Worm (Caenorhabditis elegans) whole organism, mixed stage, embryonic: Measurements from ENCODE around the gene C14E2.7.

Experiments
- M03D4.4 ChIP-seq: sonication (generic microtip); optimal IDR thresholded peaks from 2 replicates; lab custom pipeline; 2017; ENCODE audit warnings: mild to moderate bottlenecking, missing genetic modification characterization, missing compliant biosample characterization
- bed-3 ChIP-seq: fragments of 200-800 bp; sonication (Bioruptor generic); optimal IDR thresholded peaks from 3 replicates; lab custom pipeline; 2018; ENCODE audit warnings: mild to moderate bottlenecking, missing genetic modification characterization, moderate library complexity, missing compliant biosample characterization
- blmp-1 ChIP-seq: fragments of 150-350 bp; optimal IDR thresholded peaks from 2 replicates; lab custom pipeline; 2014; ENCODE audit warnings: missing biosample characterization, missing genetic modification characterization
- ceh-39 ChIP-seq: fragments of 150-350 bp; optimal IDR thresholded peaks from 2 replicates; lab custom pipeline; 2014; ENCODE audit warnings: missing biosample characterization, missing genetic modification characterization
- ceh-43 ChIP-seq: fragments of 200-800 bp; sonication (Bioruptor generic); optimal IDR thresholded peaks from 2 replicates; lab custom pipeline; 2018; ENCODE audit warnings: mild to moderate bottlenecking, missing genetic modification characterization, moderate library complexity, missing compliant biosample characterization
- ceh-83 ChIP-seq: fragments of 200-800 bp; sonication (Bioruptor generic); optimal IDR thresholded peaks from 2 replicates; lab custom pipeline; 2018; ENCODE audit warnings: mild to moderate bottlenecking, missing genetic modification characterization, missing compliant biosample characterization
- cnd-1 ChIP-seq: fragments of 200-800 bp; sonication (Bioruptor generic); optimal IDR thresholded peaks from 2 replicates; lab custom pipeline; 2018; ENCODE audit warnings: mild to moderate bottlenecking, missing genetic modification characterization, missing compliant biosample characterization
- elt-1 ChIP-seq: sonication (generic microtip); optimal IDR thresholded peaks from 2 replicates; lab custom pipeline; 2017; ENCODE audit warnings: missing genetic modification characterization, mild to moderate bottlenecking, missing compliant biosample characterization, antibody characterized with exemption, moderate library complexity, borderline replicate concordance; ENCODE audit not compliant: insufficient read depth
- elt-3 ChIP-seq: fragments of 150-350 bp; optimal IDR thresholded peaks from 2 replicates; lab custom pipeline; 2014; ENCODE audit warnings: missing biosample characterization, missing genetic modification characterization
- ham-2 ChIP-seq: fragments of 200-800 bp; sonication (Bioruptor generic); optimal IDR thresholded peaks from 2 replicates; lab custom pipeline; 2018; ENCODE audit warnings: mild to moderate bottlenecking, missing genetic modification characterization, missing compliant biosample characterization
- hlh-1 ChIP-seq: fragments of 150-350 bp; optimal IDR thresholded peaks from 2 replicates; lab custom pipeline; 2014; ENCODE audit warnings: missing biosample characterization, missing genetic modification reagents, missing genetic modification characterization
- lin-13 ChIP-seq: fragments of 150-350 bp; optimal IDR thresholded peaks from 2 replicates; lab custom pipeline; 2014; ENCODE audit warnings: missing biosample characterization, missing genetic modification characterization
- lin-32 ChIP-seq: fragments of 200-800 bp; sonication (Bioruptor generic); optimal IDR thresholded peaks from 2 replicates; lab custom pipeline; 2018; ENCODE audit warnings: mild to moderate bottlenecking, missing genetic modification characterization, missing compliant biosample characterization
- lsy-2 ChIP-seq: fragments of 150-350 bp; optimal IDR thresholded peaks from 2 replicates; lab custom pipeline; 2014; ENCODE audit warnings: missing biosample characterization, missing genetic modification characterization
- mab-5 ChIP-seq: fragments of 150-350 bp; optimal IDR thresholded peaks from 2 replicates; lab custom pipeline; 2014; ENCODE audit warnings: missing biosample characterization, missing genetic modification characterization
- mep-1 ChIP-seq: fragments of 150-350 bp; optimal IDR thresholded peaks from 2 replicates; lab custom pipeline; 2017; ENCODE audit warnings: missing biosample characterization, missing genetic modification reagents, missing genetic modification characterization, inconsistent platforms
- nhr-2 ChIP-seq: fragments of 150-350 bp; optimal IDR thresholded peaks from 2 replicates; lab custom pipeline; 2014; ENCODE audit warnings: missing biosample characterization, missing genetic modification characterization
- nhr-237 ChIP-seq: fragments of 150-350 bp; optimal IDR thresholded peaks from 2 replicates; lab custom pipeline; 2014; ENCODE audit warnings: missing biosample characterization, missing genetic modification characterization
- nhr-28 ChIP-seq: fragments of 150-350 bp; optimal IDR thresholded peaks from 2 replicates; lab custom pipeline; 2014; ENCODE audit warnings: missing biosample characterization, missing genetic modification characterization
- pha-4 ChIP-seq: fragments of 150-350 bp; optimal IDR thresholded peaks from 2 replicates; lab custom pipeline; 2018; ENCODE audit warnings: missing biosample characterization, missing genetic modification reagents, missing genetic modification characterization
- sem-2 ChIP-seq: fragments of 200-800 bp; sonication (Bioruptor generic); optimal IDR thresholded peaks from 2 replicates; lab custom pipeline; 2018; ENCODE audit warnings: mild to moderate bottlenecking, missing genetic modification characterization, missing compliant biosample characterization
- snpc-4 ChIP-seq: fragments of 150-350 bp; optimal IDR thresholded peaks from 2 replicates; lab custom pipeline; 2014; ENCODE audit warnings: missing biosample characterization, missing genetic modification characterization
- sptf-1 ChIP-seq: sonication (generic microtip); optimal IDR thresholded peaks from 2 replicates; lab custom pipeline; 2017; ENCODE audit warnings: mild to moderate bottlenecking, missing genetic modification characterization, moderate library complexity, missing compliant biosample characterization
- tbx-8 ChIP-seq: fragments of 200-800 bp; sonication (Bioruptor generic); optimal IDR thresholded peaks from 2 replicates; lab custom pipeline; 2018; ENCODE audit warnings: mild to moderate bottlenecking, missing genetic modification characterization, moderate library complexity, missing compliant biosample characterization
- unc-120 ChIP-seq: sonication (generic microtip); optimal IDR thresholded peaks from 2 replicates; lab custom pipeline; 2017; ENCODE audit warnings: missing genetic modification characterization, missing compliant biosample characterization; ENCODE audit not compliant: poor library complexity, severe bottlenecking
- unc-39 ChIP-seq: fragments of 150-350 bp; optimal IDR thresholded peaks from 2 replicates; lab custom pipeline; 2014; ENCODE audit warnings: missing biosample characterization, missing genetic modification characterization
- unc-62 ChIP-seq: fragments of 150-350 bp; optimal IDR thresholded peaks from 2 replicates; lab custom pipeline; 2014; ENCODE audit warnings: missing biosample characterization, missing genetic modification reagents, missing genetic modification characterization
- zip-8 ChIP-seq: fragments of 150-350 bp; optimal IDR thresholded peaks from 2 replicates; lab custom pipeline; 2014; ENCODE audit warnings: missing biosample characterization, missing genetic modification characterization
- ztf-11 ChIP-seq: fragments of 150-350 bp; optimal IDR thresholded peaks from 2 replicates; lab custom pipeline; 2014; ENCODE audit warnings: missing biosample characterization, missing genetic modification characterization

C14E2.7 gene

DNA sequence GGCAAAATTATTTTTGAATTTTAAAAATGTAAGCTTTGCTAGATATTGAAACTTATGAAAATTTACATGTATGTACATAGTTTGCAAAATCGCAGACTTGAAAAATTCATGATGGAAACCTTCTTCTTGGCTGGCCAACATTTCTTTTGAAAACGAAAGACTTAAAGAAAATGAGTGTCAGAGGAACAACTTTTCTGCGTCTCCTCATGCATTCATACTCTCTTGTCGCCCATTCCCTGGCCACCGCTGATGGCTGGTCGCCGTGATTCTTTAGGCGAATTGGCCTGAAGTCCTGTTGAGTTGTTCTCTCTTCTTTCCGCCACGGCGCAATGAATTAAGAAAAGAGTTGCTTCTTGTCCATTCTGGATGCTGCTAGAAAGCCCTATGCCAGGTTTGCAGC lies 20.1 kb upstream of the C14E2.7 start:
- TF ChIP-seq nhr-2 (tag; lab: Kevin White, UChicago) (no peak), sptf-1 (no peak), snpc-4 (tag; lab: Kevin White, UChicago) (no peak), lin-32 (GFP tag; lab: Kevin White, UChicago) (no peak)

DNA sequence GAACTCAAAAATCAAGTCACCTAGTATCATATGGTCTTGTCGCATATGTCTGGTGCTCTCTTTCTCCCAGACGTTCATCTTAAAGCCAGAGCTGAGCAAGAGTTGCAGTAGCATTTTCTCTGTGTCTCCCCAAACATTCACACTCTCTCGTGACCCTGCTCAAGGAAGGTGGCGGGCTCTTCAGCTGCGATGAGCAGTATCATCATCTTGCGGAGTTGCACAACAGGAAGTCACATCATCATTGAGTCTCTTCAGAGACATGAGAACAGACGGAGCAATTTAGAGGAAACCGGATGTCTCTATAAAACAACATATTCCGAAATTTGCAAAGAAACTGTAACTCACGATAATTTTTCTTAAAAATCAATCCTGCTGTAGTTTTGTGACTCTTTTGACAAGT lies 17.7 kb upstream of the C14E2.7 start:
- no peak for TF ChIP-seq elt-3 (tag; lab: Kevin White, UChicago)
- no peak for TF ChIP-seq ceh-43 (GFP tag; lab: Kevin White, UChicago)
- TF ChIP-seq, all 35 proteins: peak for 0

DNA sequence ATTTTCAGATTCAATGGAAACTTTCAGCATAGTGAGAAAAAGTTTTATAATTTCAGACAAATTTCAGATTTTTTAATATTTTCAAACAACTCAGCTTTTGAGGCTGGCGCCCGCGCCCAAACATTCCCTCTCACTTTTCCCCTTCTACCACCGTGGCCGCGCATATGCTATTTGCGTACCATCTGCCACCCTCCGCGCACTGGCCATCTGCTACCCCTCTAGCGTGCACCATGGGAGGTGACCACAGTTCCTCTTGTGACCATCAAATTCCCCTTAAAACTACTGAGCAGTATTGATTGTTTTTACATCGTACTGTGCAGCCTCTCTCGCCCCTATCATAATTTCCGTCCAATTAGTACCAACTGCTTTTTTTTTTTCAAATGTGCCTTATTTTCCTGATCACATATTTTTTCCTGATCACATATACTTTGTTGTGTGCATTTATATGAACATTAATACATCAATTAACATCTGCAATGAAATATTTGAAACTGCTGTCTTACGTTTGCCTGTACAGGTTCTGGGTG lies 15.2 kb upstream of the C14E2.7 start, which contains the start of gene C14E2.11:
TSS of gene C14E2.11 (plus strand) at position 477 of the 527 bp plus-strand sequence.
- TF ChIP-seq zip-8 (tag; lab: Kevin White, UChicago) (no peak), cnd-1 (tag; lab: Kevin White, UChicago) (peak; percentile 94), lin-32 (GFP tag; lab: Kevin White, UChicago) (peak; percentile 87)

DNA sequence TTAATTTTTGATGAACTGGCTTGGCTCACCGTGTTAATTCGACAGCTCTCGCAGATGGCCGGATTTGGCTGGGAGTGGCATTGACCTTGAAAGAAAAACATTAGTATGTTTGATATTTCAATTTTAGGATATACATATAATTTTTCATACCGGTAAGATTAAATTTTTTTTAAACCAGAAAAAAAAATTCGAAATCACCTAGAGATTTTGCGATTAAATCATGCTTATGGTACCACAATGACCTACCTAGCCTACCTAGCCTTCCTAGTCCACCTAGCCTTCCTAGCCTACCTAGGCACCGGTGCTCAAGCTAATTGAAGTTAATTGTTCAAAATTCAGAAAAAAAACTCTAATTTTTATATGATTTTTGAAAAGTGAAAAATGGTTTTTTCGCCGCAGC lies 4.8 kb upstream of the C14E2.7 start, which contains the start of gene C14E2.3:
TSS of gene C14E2.3 (minus strand) at position 101 of the 400 bp plus-strand sequence.
- TF ChIP-seq lsy-2 (tag; lab: Kevin White, UChicago) (no peak), nhr-28 (no peak), blmp-1 (no peak), mab-5 (tag; lab: Kevin White, UChicago) (no peak), ceh-83 (no peak), bed-3 (GFP tag; lab: Kevin White, UChicago) (no peak), M03D4.4 (tag; lab: Kevin White, UChicago) (no peak), elt-1 (tag; lab: Kevin White, UChicago) (no peak), ztf-11 (no peak), tbx-8 (GFP tag; lab: Kevin White, UChicago) (no peak), ceh-43 (GFP tag; lab: Kevin White, UChicago) (no peak), unc-120 (tag; lab: Kevin White, UChicago) (no peak), sem-2 (GFP tag; lab: Kevin White, UChicago) (no peak), pha-4 (tag; lab: Kevin White, UChicago) (no peak), cnd-1 (tag; lab: Kevin White, UChicago) (no peak), elt-3 (tag; lab: Kevin White, UChicago) (no peak), nhr-237 (tag; lab: Kevin White, UChicago) (no peak), mep-1 (no peak)

DNA sequence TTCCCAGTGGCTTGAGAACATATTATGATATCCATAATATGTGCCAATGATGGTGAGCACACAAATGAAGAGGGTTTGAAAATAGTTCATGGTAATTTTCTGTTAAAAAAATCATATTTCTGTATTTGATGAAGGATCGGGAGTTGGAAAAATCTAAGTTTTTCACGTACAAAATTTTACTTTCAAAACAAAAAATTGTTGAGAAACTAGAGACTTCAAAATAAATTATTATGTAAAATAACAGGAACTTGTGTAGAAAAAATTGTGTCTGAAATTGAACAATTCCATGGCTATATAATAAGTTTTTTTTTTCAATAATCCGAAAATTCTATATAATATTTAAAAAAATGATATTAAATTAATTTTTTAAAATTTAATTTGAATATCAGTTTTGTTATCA lies 5.0 kb downstream of the C14E2.7 start, which contains the start of gene C14E2.4:
TSS of gene C14E2.4 (minus strand) at position 101 of the 400 bp plus-strand sequence.
- TF ChIP-seq pha-4 (tag; lab: Kevin White, UChicago) (no peak), unc-39 (tag; lab: Kevin White, UChicago) (no peak), sptf-1 (no peak), ham-2 (GFP tag; lab: Kevin White, UChicago) (no peak), hlh-1 (tag; lab: Kevin White, UChicago) (no peak), sem-2 (GFP tag; lab: Kevin White, UChicago) (no peak), lin-32 (GFP tag; lab: Kevin White, UChicago) (no peak), lin-13 (tag; lab: Kevin White, UChicago) (no peak), ceh-39 (no peak), snpc-4 (tag; lab: Kevin White, UChicago) (no peak), nhr-2 (tag; lab: Kevin White, UChicago) (no peak), bed-3 (GFP tag; lab: Kevin White, UChicago) (no peak), elt-3 (tag; lab: Kevin White, UChicago) (no peak), mep-1 (no peak), ceh-43 (GFP tag; lab: Kevin White, UChicago) (no peak), mab-5 (tag; lab: Kevin White, UChicago) (no peak), unc-62 (GFP tag; lab: Kevin White, UChicago) (no peak)
